Worm (Caenorhabditis elegans): ENCODE data around the gene slc-25A29.

Gene slc-25A29

ce11 chrV:14685435-14686058 is 27.6 kb upstream of the slc-25A29 start, which contains the start of gene C47E8.4:
Gene C47E8.4, minus strand, starts transcription at chrV:14685485.
- peak; percentile 100 for TF ChIP-seq nfya-1 (tag; optimal IDR thresholded peaks at IDR 0.05; ENCODE audit: insufficient read depth)
- TF ChIP-seq egl-27 (tag; optimal IDR thresholded peaks at IDR 0.05): peak; percentile 84
- no peak for TF ChIP-seq mdl-1 (tag; optimal IDR thresholded peaks at IDR 0.05)
- TF ChIP-seq hmg-11 (tag; optimal IDR thresholded peaks at IDR 0.05): peak; percentile 83
- peak; percentile 93 for TF ChIP-seq nhr-11 (tag; optimal IDR thresholded peaks at IDR 0.05)
- peak; percentile 87 for TF ChIP-seq unc-62 (GFP tag; optimal IDR thresholded peaks at IDR 0.05)
- TF ChIP-seq nhr-23 (tag; optimal IDR thresholded peaks at IDR 0.05): peak; percentile 98
- TF ChIP-seq nhr-237 (tag; optimal IDR thresholded peaks at IDR 0.05): peak; percentile 30
- peak; percentile 66 for TF ChIP-seq zag-1 (tag; optimal IDR thresholded peaks at IDR 0.05)
- peak in 1 of 3 experiments; percentile 52 for TF ChIP-seq elt-3 (tag; optimal IDR thresholded peaks at IDR 0.05)
- TF ChIP-seq lsy-12 (tag; optimal IDR thresholded peaks at IDR 0.05): peak; percentile 99
- no peak for TF ChIP-seq fkh-2 (tag; optimal IDR thresholded peaks at IDR 0.05)
- TF ChIP-seq jun-1 (tag; optimal IDR thresholded peaks at IDR 0.05): peak; percentile 98
- TF ChIP-seq ztf-11 (tag; optimal IDR thresholded peaks at IDR 0.05): no peak
- peak; percentile 61 for TF ChIP-seq nhr-28 (tag; optimal IDR thresholded peaks at IDR 0.05)
- peak; percentile 93 for TF ChIP-seq lin-39 (tag; optimal IDR thresholded peaks at IDR 0.05)
- peak; percentile 93 for TF ChIP-seq ztf-4 (tag; optimal IDR thresholded peaks at IDR 0.05)
- peak; percentile 79 for TF ChIP-seq elt-2 (tag; optimal IDR thresholded peaks at IDR 0.05)
- peak; percentile 93 for TF ChIP-seq ceh-28 (tag; optimal IDR thresholded peaks at IDR 0.05)
- TF ChIP-seq fos-1 (tag; optimal IDR thresholded peaks at IDR 0.05): peak; percentile 67
- no peak for TF ChIP-seq unc-39 (tag; optimal IDR thresholded peaks at IDR 0.05)
- peak; percentile 86 for TF ChIP-seq pqm-1 (tag; optimal IDR thresholded peaks at IDR 0.05)
- TF ChIP-seq R02D3.7 (tag; optimal IDR thresholded peaks at IDR 0.05): peak; percentile 89
- TF ChIP-seq nhr-25 (tag; optimal IDR thresholded peaks at IDR 0.05): peak; percentile 98
- peak; percentile 80 for TF ChIP-seq elt-1 (tag; optimal IDR thresholded peaks at IDR 0.05)
- TF ChIP-seq snpc-4 (tag; optimal IDR thresholded peaks at IDR 0.05): peak; percentile 90
- TF ChIP-seq nhr-12 (tag; optimal IDR thresholded peaks at IDR 0.05): no peak
- peak; percentile 91 for TF ChIP-seq ama-1 (optimal IDR thresholded peaks at IDR 0.05)
- no peak for TF ChIP-seq sea-2 (GFP tag; optimal IDR thresholded peaks at IDR 0.05)
- peak; percentile 84 for TF ChIP-seq skn-1 (tag; optimal IDR thresholded peaks at IDR 0.05)
- peak; percentile 57 for TF ChIP-seq daf-12 (tag; optimal IDR thresholded peaks at IDR 0.05)
- TF ChIP-seq ceh-9 (tag; optimal IDR thresholded peaks at IDR 0.05): no peak
- no peak for TF ChIP-seq mml-1 (tag; optimal IDR thresholded peaks at IDR 0.05)
- TF ChIP-seq ceh-16 (tag; optimal IDR thresholded peaks at IDR 0.05): no peak
- TF ChIP-seq ZK546.5 (tag; optimal IDR thresholded peaks at IDR 0.05): peak; percentile 39
- TF ChIP-seq lin-15B (tag; optimal IDR thresholded peaks at IDR 0.05): peak; percentile 100
- no peak for TF ChIP-seq aly-2 (tag; optimal IDR thresholded peaks at IDR 0.05)
- peak; percentile 72 for TF ChIP-seq ceh-82 (tag; optimal IDR thresholded peaks at IDR 0.05)
- TF ChIP-seq fkh-10 (GFP tag; optimal IDR thresholded peaks at IDR 0.05): peak; percentile 98
- TF ChIP-seq nhr-67 (tag; optimal IDR thresholded peaks at IDR 0.05): peak; percentile 19
- TF ChIP-seq pha-4 (tag; optimal IDR thresholded peaks at IDR 0.05): peak; percentile 98
- TF ChIP-seq eor-1 (tag; optimal IDR thresholded peaks at IDR 0.05): peak in 1 of 2 experiments; percentile 82
- TF ChIP-seq egl-5 (tag; optimal IDR thresholded peaks at IDR 0.05): peak; percentile 94
- TF ChIP-seq nhr-43 (tag; optimal IDR thresholded peaks at IDR 0.05; ENCODE audit: poor library complexity, severe bottlenecking): peak; percentile 98
- peak; percentile 95 for TF ChIP-seq tbx-2 (tag; optimal IDR thresholded peaks at IDR 0.05)
- peak; percentile 66 for TF ChIP-seq nhr-76 (tag; optimal IDR thresholded peaks at IDR 0.05)
- peak; percentile 89 for TF ChIP-seq nhr-77 (tag; optimal IDR thresholded peaks at IDR 0.05)

Measured in whole organism, L3 larva.